Fruit fly (Drosophila melanogaster) whole organism, embryonic: ENCODE data around the gene CG9926.

Source experiments
- Asciz ChIP-seq: fragments of 200-800 bp; sonication (Bioruptor generic); optimal IDR thresholded peaks from 2 replicates; lab custom pipeline; 2017; ENCODE audit warnings: missing biosample characterization, mild to moderate bottlenecking, missing genetic modification characterization, missing genetic modification reagents
- C15 ChIP-seq: fragments of 200-800 bp; sonication (Bioruptor generic); IDR thresholded peaks from 3 replicates; pipeline ENCODE4 v1.3.6; 2022; ENCODE audit warnings: missing biosample characterization, missing genetic modification characterization
- CG10267 ChIP-seq: fragments of 200-800 bp; sonication (Bioruptor generic); optimal IDR thresholded peaks from 2 replicates; lab custom pipeline; 2018; ENCODE audit warnings: missing biosample characterization, mild to moderate bottlenecking, missing genetic modification characterization, moderate library complexity
- CG10543 ChIP-seq: fragments of 200-800 bp; sonication (Bioruptor generic); optimal IDR thresholded peaks from 3 replicates; lab custom pipeline; 2017; ENCODE audit warnings: missing biosample characterization, mild to moderate bottlenecking, missing genetic modification characterization, moderate library complexity
- CG11696 ChIP-seq: fragments of 200-800 bp; sonication (Bioruptor generic); IDR thresholded peaks from 2 replicates; pipeline ENCODE4 v1.3.6; 2022; ENCODE audit warnings: missing biosample characterization, missing genetic modification characterization
- CG11723 ChIP-seq: fragments of 200-800 bp; sonication (Bioruptor generic); optimal IDR thresholded peaks from 2 replicates; lab custom pipeline; 2017; ENCODE audit warnings: missing biosample characterization, mild to moderate bottlenecking, missing genetic modification characterization
- CG12769 ChIP-seq: fragments of 200-800 bp; sonication (Bioruptor generic); optimal IDR thresholded peaks from 2 replicates; lab custom pipeline; 2019; ENCODE audit warnings: missing biosample characterization, mild to moderate bottlenecking, missing genetic modification characterization, moderate library complexity
- CG13894 ChIP-seq: fragments of 200-800 bp; sonication (Bioruptor generic); optimal IDR thresholded peaks from 3 replicates; lab custom pipeline; 2018; ENCODE audit warnings: missing biosample characterization, mild to moderate bottlenecking, missing genetic modification characterization, moderate library complexity
- CG15269 ChIP-seq: fragments of 200-800 bp; sonication (Bioruptor generic); optimal IDR thresholded peaks from 2 replicates; lab custom pipeline; 2018; ENCODE audit warnings: missing biosample characterization, mild to moderate bottlenecking, missing genetic modification characterization, moderate library complexity
- CG15514 ChIP-seq: fragments of 200-800 bp; sonication (Bioruptor generic); optimal IDR thresholded peaks from 3 replicates; lab custom pipeline; 2017; ENCODE audit warnings: missing biosample characterization, missing genetic modification characterization, mild to moderate bottlenecking, moderate library complexity, missing genetic modification reagents
- CG17385 ChIP-seq: fragments of 200-800 bp; sonication (Bioruptor generic); optimal IDR thresholded peaks from 3 replicates; lab custom pipeline; 2018; ENCODE audit warnings: missing biosample characterization, mild to moderate bottlenecking, missing genetic modification characterization
- CG17802 ChIP-seq: fragments of 200-800 bp; sonication (Bioruptor generic); optimal IDR thresholded peaks from 2 replicates; lab custom pipeline; 2018; ENCODE audit warnings: missing biosample characterization, mild to moderate bottlenecking, missing genetic modification characterization, moderate library complexity
- CG17829 ChIP-seq: fragments of 200-800 bp; optimal IDR thresholded peaks from 2 replicates; lab custom pipeline; 2019; ENCODE audit warnings: missing biosample characterization, mild to moderate bottlenecking, missing genetic modification characterization, moderate library complexity
- CG18011 ChIP-seq: fragments of 200-800 bp; sonication (Bioruptor generic); optimal IDR thresholded peaks from 2 replicates; lab custom pipeline; 2017; ENCODE audit warnings: missing biosample characterization, missing genetic modification characterization, mild to moderate bottlenecking, moderate library complexity, missing genotype
- CG2120 ChIP-seq: fragments of 200-800 bp; sonication (Bioruptor generic); optimal IDR thresholded peaks from 3 replicates; lab custom pipeline; 2016; ENCODE audit warnings: missing biosample characterization, missing genetic modification characterization
- CG2199 ChIP-seq: fragments of 200-800 bp; sonication (Bioruptor generic); IDR thresholded peaks from 3 replicates; pipeline ENCODE4 v1.3.6; 2022; ENCODE audit warnings: missing biosample characterization, missing genetic modification characterization
- CG2875 ChIP-seq: fragments of 200-800 bp; sonication (Bioruptor generic); optimal IDR thresholded peaks from 2 replicates; lab custom pipeline; 2017; ENCODE audit warnings: missing biosample characterization, mild to moderate bottlenecking, missing genetic modification characterization, missing genetic modification reagents
- CG31388 ChIP-seq: fragments of 200-800 bp; sonication (Bioruptor generic); optimal IDR thresholded peaks from 2 replicates; lab custom pipeline; 2016; ENCODE audit warnings: missing biosample characterization, missing genetic modification characterization
- CG32767 ChIP-seq: fragments of 200-800 bp; sonication (Bioruptor generic); IDR thresholded peaks from 2 replicates; pipeline ENCODE4 v1.3.6; 2022; ENCODE audit warnings: missing biosample characterization, missing genetic modification characterization
- CG7271 ChIP-seq: fragments of 200-800 bp; sonication (Bioruptor generic); optimal IDR thresholded peaks from 2 replicates; lab custom pipeline; 2018; ENCODE audit warnings: missing biosample characterization, mild to moderate bottlenecking, missing genetic modification characterization, moderate library complexity
- CG7357 ChIP-seq: fragments of 200-800 bp; sonication (Bioruptor generic); IDR thresholded peaks from 3 replicates; pipeline ENCODE4 v1.3.6; 2022; ENCODE audit warnings: missing biosample characterization, missing genetic modification characterization
- D ChIP-seq, 2 experiments: fragments of 200-800 bp in 1 of 2; fragments of >200 bp in 1 of 2; sonication (Bioruptor generic) in 1 of 2; optimal IDR thresholded peaks; 2 replicates in 1 of 2; 3 replicates in 1 of 2; lab custom pipeline; 2017; ENCODE audit warnings: mild to moderate bottlenecking in 1 of 2, missing biosample characterization in 1 of 2, missing genetic modification characterization in 1 of 2, missing genetic modification reagents in 1 of 2
- Dll ChIP-seq: fragments of 200-800 bp; sonication (Bioruptor generic); IDR thresholded peaks from 4 replicates; pipeline ENCODE4 v1.3.6; 2022; ENCODE audit warnings: missing biosample characterization, missing genetic modification characterization; ENCODE audit not compliant: partially characterized antibody
- Drgx ChIP-seq: fragments of 200-800 bp; sonication (Bioruptor generic); IDR thresholded peaks from 2 replicates; pipeline ENCODE4 v1.3.6; 2022; ENCODE audit warnings: missing biosample characterization, missing genetic modification characterization
- Ets65A ChIP-seq: fragments of 200-800 bp; sonication (Bioruptor generic); peaks from one replicate; lab custom pipeline; 2016; ENCODE audit warnings: missing biosample characterization, missing genetic modification characterization
- Hsf ChIP-seq: fragments of 200-800 bp; sonication (Bioruptor generic); optimal IDR thresholded peaks from 3 replicates; lab custom pipeline; 2016; ENCODE audit warnings: missing biosample characterization, missing genetic modification characterization
- Kr ChIP-seq: fragments of 200-800 bp; sonication (Bioruptor generic); optimal IDR thresholded peaks from 2 replicates; lab custom pipeline; 2017; ENCODE audit warnings: missing biosample characterization, mild to moderate bottlenecking, missing genetic modification characterization
- Max ChIP-seq: fragments of 200-800 bp; sonication (Bioruptor generic); optimal IDR thresholded peaks from 2 replicates; lab custom pipeline; 2016; ENCODE audit warnings: missing biosample characterization, mild to moderate bottlenecking, missing genetic modification characterization
- Med ChIP-seq: fragments of 200-800 bp; sonication (Bioruptor generic); peaks from one replicate; lab custom pipeline; 2016; ENCODE audit warnings: missing biosample characterization, missing genetic modification characterization, mild to moderate bottlenecking, inconsistent platforms, moderate library complexity
- Nf-YB ChIP-seq: fragments of 200-800 bp; sonication (Bioruptor generic); optimal IDR thresholded peaks from 3 replicates; lab custom pipeline; 2019; ENCODE audit warnings: missing biosample characterization, mild to moderate bottlenecking, missing genetic modification characterization, moderate library complexity
- Rfx ChIP-seq: fragments of 200-800 bp; sonication (Bioruptor generic); IDR thresholded peaks from 2 replicates; pipeline ENCODE4 v1.3.6; 2022; ENCODE audit warnings: missing biosample characterization, missing genetic modification characterization
- Six4 ChIP-seq: fragments of 200-800 bp; sonication (Bioruptor generic); optimal IDR thresholded peaks from 2 replicates; lab custom pipeline; 2016; ENCODE audit warnings: missing biosample characterization, missing genetic modification characterization
- Sox102F ChIP-seq: fragments of 200-800 bp; sonication (Bioruptor generic); optimal IDR thresholded peaks from 2 replicates; lab custom pipeline; 2018; ENCODE audit warnings: missing biosample characterization, mild to moderate bottlenecking, missing genetic modification characterization, moderate library complexity
- YL-1 ChIP-seq: fragments of 200-800 bp; sonication (Bioruptor generic); optimal IDR thresholded peaks from 3 replicates; lab custom pipeline; 2017; ENCODE audit warnings: missing biosample characterization, mild to moderate bottlenecking, missing genetic modification characterization
- ac ChIP-seq: fragments of 200-800 bp; sonication (Bioruptor generic); optimal IDR thresholded peaks from 3 replicates; lab custom pipeline; 2017; ENCODE audit warnings: missing biosample characterization, mild to moderate bottlenecking, missing genetic modification characterization
- cad ChIP-seq: fragments of >200 bp; optimal IDR thresholded peaks from 2 replicates; lab custom pipeline; 2017; ENCODE audit warnings: missing biosample characterization, missing genetic modification characterization
- chinmo ChIP-seq: fragments of 200-800 bp; sonication (Bioruptor generic); IDR thresholded peaks from 4 replicates; pipeline ENCODE4 v1.3.6; 2022; ENCODE audit warnings: missing biosample characterization, missing genetic modification characterization; ENCODE audit not compliant: partially characterized antibody
- emc ChIP-seq: fragments of 200-800 bp; sonication (Bioruptor generic); optimal IDR thresholded peaks from 2 replicates; lab custom pipeline; 2016; ENCODE audit warnings: missing biosample characterization, missing genetic modification characterization
- hkb ChIP-seq, 2 experiments: fragments of 200-800 bp in 1 of 2; fragments of >200 bp in 1 of 2; sonication (Bioruptor generic) in 1 of 2; IDR thresholded peaks in 1 of 2; optimal IDR thresholded peaks in 1 of 2; 2 replicates each; pipeline versions ENCODE4 v1.3.6 to Lab custom; 2017 to 2022; ENCODE audit warnings: missing biosample characterization in 1 of 2, missing genetic modification characterization in 1 of 2
- jing ChIP-seq: fragments of 200-800 bp; sonication (Bioruptor generic); optimal IDR thresholded peaks from 2 replicates; lab custom pipeline; 2018; ENCODE audit warnings: missing biosample characterization, mild to moderate bottlenecking, missing genetic modification characterization
- kni ChIP-seq: fragments of 200-800 bp; sonication (Bioruptor generic); optimal IDR thresholded peaks from 3 replicates; lab custom pipeline; 2017; ENCODE audit warnings: mild to moderate bottlenecking, missing biosample characterization, missing genetic modification reagents, missing genetic modification characterization
- odd ChIP-seq: fragments of 200-800 bp; sonication (Bioruptor generic); optimal IDR thresholded peaks from 2 replicates; lab custom pipeline; 2017; ENCODE audit warnings: missing biosample characterization, mild to moderate bottlenecking, missing genetic modification characterization
- peb ChIP-seq: fragments of 200-800 bp; sonication (Bioruptor generic); IDR thresholded peaks from 2 replicates; pipeline ENCODE4 v1.3.6; 2022; ENCODE audit warnings: missing biosample characterization, missing genetic modification characterization
- seq ChIP-seq: fragments of 200-800 bp; sonication (Bioruptor generic); IDR thresholded peaks from 2 replicates; pipeline ENCODE4 v1.3.6; 2022; ENCODE audit warnings: missing biosample characterization, missing genetic modification characterization
- slp2 ChIP-seq: fragments of 200-800 bp; sonication (Bioruptor generic); optimal IDR thresholded peaks from 2 replicates; lab custom pipeline; 2016; ENCODE audit warnings: missing biosample characterization, missing genetic modification characterization
- trem ChIP-seq: fragments of 200-800 bp; optimal IDR thresholded peaks from 3 replicates; lab custom pipeline; 2019; ENCODE audit warnings: missing biosample characterization, mild to moderate bottlenecking, missing genetic modification characterization, moderate library complexity
- vnd ChIP-seq: fragments of 200-800 bp; sonication (Bioruptor generic); IDR thresholded peaks from 3 replicates; pipeline ENCODE4 v1.3.6; 2022; ENCODE audit warnings: missing biosample characterization, missing genetic modification characterization; ENCODE audit not compliant: partially characterized antibody

Gene CG9926

dm6 chr3R:13906759-13907158 is 44.2 kb downstream of the CG9926 start:
- no peak for TF ChIP-seq CG17802 (tag; lab: Kevin White, UChicago)
- no peak for TF ChIP-seq CG18011 (GFP tag; lab: Kevin White, UChicago)
- peak; percentile 35 for TF ChIP-seq Med (GFP tag; lab: Kevin White, UChicago)
- TF ChIP-seq CG15514 (GFP tag; lab: Kevin White, UChicago): no peak
- TF ChIP-seq Kr (GFP tag; lab: Kevin White, UChicago): no peak
- TF ChIP-seq emc (GFP tag; lab: Kevin White, UChicago): no peak
- peak; percentile 93 for TF ChIP-seq Ets65A (GFP tag; lab: Kevin White, UChicago)
- TF ChIP-seq CG17385 (GFP tag; lab: Kevin White, UChicago): no peak
- no peak for TF ChIP-seq Rfx (GFP tag; lab: Robert Waterston, UW)
- no peak for TF ChIP-seq CG15269 (tag; lab: Kevin White, UChicago)

- TF ChIP-seq CG11696 (GFP tag; lab: Robert Waterston, UW): no peak
- no peak for TF ChIP-seq CG7357 (GFP tag; lab: Robert Waterston, UW)
- peak; percentile 79; the same call in 2 of the 4 replicates for TF ChIP-seq chinmo (GFP tag; lab: Robert Waterston, UW)
- peak; percentile 24; the same call in 1 of the 2 replicates for TF ChIP-seq Drgx
- TF ChIP-seq Dll (GFP tag; lab: Robert Waterston, UW): peak; percentile 42; the same call in 1 of the 4 replicates
- no peak for TF ChIP-seq CG31388
- TF ChIP-seq CG2120: no peak
- TF ChIP-seq Sox102F (GFP tag; lab: Kevin White, UChicago): no peak
- TF ChIP-seq CG32767: peak; percentile 67
- peak; percentile 47 for TF ChIP-seq kni (GFP tag; lab: Kevin White, UChicago)
- TF ChIP-seq cad: no peak
- TF ChIP-seq D (optimal IDR thresholded peaks at IDR 0.05; lab: Kevin White, UChicago): peak; percentile 56
- no peak for TF ChIP-seq D (GFP tag; optimal IDR thresholded peaks at IDR 0.05; lab: Kevin White, UChicago)
- no peak for TF ChIP-seq Hsf
- TF ChIP-seq YL-1 (GFP tag; lab: Kevin White, UChicago): no peak
- no peak for TF ChIP-seq peb (GFP tag; lab: Robert Waterston, UW)
- no peak for TF ChIP-seq CG10267 (tag; lab: Kevin White, UChicago)
- TF ChIP-seq Max (GFP tag; lab: Kevin White, UChicago): no peak
- TF ChIP-seq vnd (GFP tag; lab: Robert Waterston, UW): 0 out of 3 replicates have a peak, but pooled peaks have one; percentile 9
- no peak for TF ChIP-seq Six4 (GFP tag; lab: Kevin White, UChicago)
- no peak for TF ChIP-seq emc (GFP tag; lab: Kevin White, UChicago)
- TF ChIP-seq Asciz (GFP tag; lab: Kevin White, UChicago): no peak
- no peak for TF ChIP-seq trem (tag; lab: Kevin White, UChicago)
- 0 out of 3 replicates have a peak, but pooled peaks have one; percentile 54 for TF ChIP-seq CG2199
- TF ChIP-seq Nf-YB (GFP tag; lab: Kevin White, UChicago): peak; percentile 98
- TF ChIP-seq CG13894 (tag; lab: Kevin White, UChicago): no peak
- peak; percentile 3 for TF ChIP-seq CG17385 (GFP tag; lab: Kevin White, UChicago)
- peak; percentile 46 for TF ChIP-seq jing (GFP tag; lab: Kevin White, UChicago)
- peak; percentile 95 for TF ChIP-seq seq (GFP tag; lab: Robert Waterston, UW)
- no peak for TF ChIP-seq CG10543 (GFP tag; lab: Kevin White, UChicago)
- no peak for TF ChIP-seq CG12769 (tag; lab: Kevin White, UChicago)
- TF ChIP-seq CG7271: no peak
- no peak for TF ChIP-seq slp2 (GFP tag; lab: Kevin White, UChicago)
- no peak for TF ChIP-seq CG11723 (GFP tag; lab: Kevin White, UChicago)
- no peak for TF ChIP-seq hkb (optimal IDR thresholded peaks at IDR 0.05; lab: Kevin White, UChicago)
- TF ChIP-seq hkb (GFP tag; IDR thresholded peaks at IDR 0.05; lab: Robert Waterston, UW): peak; percentile 30; the same call in 1 of the 2 replicates
- no peak for TF ChIP-seq C15 (GFP tag; lab: Robert Waterston, UW)
- no peak for TF ChIP-seq odd (GFP tag; lab: Kevin White, UChicago)
- peak; percentile 6 for TF ChIP-seq ac (GFP tag; lab: Kevin White, UChicago)
- no peak for TF ChIP-seq CG2875 (GFP tag; lab: Kevin White, UChicago)
- peak; percentile 67 for TF ChIP-seq CG17829
Measured at dm6 chr3R:13901543-13901945, 49.4 kb downstream of the CG9926 start, which contains the start of gene ems. TSS of gene ems (plus strand) at chr3R:13901853.
